Fruit fly (Drosophila melanogaster) whole organism, embryonic: Measurements from ENCODE around the gene CG11593.
A peak's percentile ranks its signal among the peaks of the same experiment; 100 is the strongest.

Experiments
- Adf1 ChIP-seq: fragments of 200-800 bp; sonication (Bioruptor generic); IDR thresholded peaks from 2 replicates; pipeline ENCODE4 v1.3.6; 2022; ENCODE audit warnings: missing biosample characterization, missing genetic modification characterization
- CG10147 ChIP-seq: fragments of 200-800 bp; sonication (Bioruptor generic); optimal IDR thresholded peaks from 2 replicates; lab custom pipeline; 2019; ENCODE audit warnings: missing biosample characterization, mild to moderate bottlenecking, missing genetic modification characterization, moderate library complexity
- CG10431 ChIP-seq: fragments of 200-800 bp; sonication (Bioruptor generic); optimal IDR thresholded peaks from 3 replicates; lab custom pipeline; 2018; ENCODE audit warnings: missing biosample characterization, mild to moderate bottlenecking, missing genetic modification characterization
- CG12219 ChIP-seq: fragments of 200-800 bp; sonication (Bioruptor generic); optimal IDR thresholded peaks from 3 replicates; lab custom pipeline; 2018; ENCODE audit warnings: missing biosample characterization, mild to moderate bottlenecking, missing genetic modification characterization
- CG12236 ChIP-seq: fragments of 200-800 bp; sonication (Bioruptor generic); optimal IDR thresholded peaks from 2 replicates; lab custom pipeline; 2016; ENCODE audit warnings: missing biosample characterization, missing genetic modification characterization
- CG1233 ChIP-seq: fragments of 200-800 bp; sonication (Bioruptor generic); optimal IDR thresholded peaks from 4 replicates; lab custom pipeline; 2018; ENCODE audit warnings: missing biosample characterization, mild to moderate bottlenecking, missing genetic modification characterization
- CG14441 ChIP-seq: fragments of 200-800 bp; sonication (Bioruptor generic); IDR thresholded peaks from 2 replicates; pipeline ENCODE4 v1.3.6; 2022; ENCODE audit warnings: missing biosample characterization, missing genetic modification characterization
- CG14965 ChIP-seq: fragments of 200-800 bp; sonication (Bioruptor generic); optimal IDR thresholded peaks from 2 replicates; lab custom pipeline; 2016; ENCODE audit warnings: missing biosample characterization, missing genetic modification characterization, borderline replicate concordance
- CG6254 ChIP-seq: fragments of 200-800 bp; sonication (Bioruptor generic); optimal IDR thresholded peaks from 3 replicates; lab custom pipeline; 2017; ENCODE audit warnings: mild to moderate bottlenecking, missing biosample characterization, missing genetic modification reagents, missing genetic modification characterization
- CG6765 ChIP-seq: fragments of 200-800 bp; sonication (Bioruptor generic); optimal IDR thresholded peaks from 3 replicates; lab custom pipeline; 2017; ENCODE audit warnings: missing biosample characterization, mild to moderate bottlenecking, missing genetic modification characterization
- CG6854 ChIP-seq: fragments of 200-800 bp; sonication (Bioruptor generic); optimal IDR thresholded peaks from 3 replicates; lab custom pipeline; 2017; ENCODE audit warnings: missing biosample characterization, mild to moderate bottlenecking, missing genetic modification characterization
- CG7271 ChIP-seq: fragments of 200-800 bp; sonication (Bioruptor generic); optimal IDR thresholded peaks from 2 replicates; lab custom pipeline; 2018; ENCODE audit warnings: missing biosample characterization, mild to moderate bottlenecking, missing genetic modification characterization, moderate library complexity
- CG7928 ChIP-seq: fragments of 200-800 bp; sonication (Bioruptor generic); optimal IDR thresholded peaks from 2 replicates; lab custom pipeline; 2017; ENCODE audit warnings: missing biosample characterization, mild to moderate bottlenecking, missing genetic modification characterization
- Camta ChIP-seq: fragments of 200-800 bp; sonication (Bioruptor generic); optimal IDR thresholded peaks from 2 replicates; lab custom pipeline; 2016; ENCODE audit warnings: missing biosample characterization, missing genetic modification characterization
- Hsf ChIP-seq: fragments of 200-800 bp; sonication (Bioruptor generic); optimal IDR thresholded peaks from 3 replicates; lab custom pipeline; 2016; ENCODE audit warnings: missing biosample characterization, missing genetic modification characterization
- Lpt ChIP-seq: fragments of >200 bp; optimal IDR thresholded peaks from 2 replicates; lab custom pipeline; 2018; ENCODE audit warnings: missing biosample characterization, missing genetic modification characterization
- Mes4 ChIP-seq: fragments of 200-800 bp; sonication (Bioruptor generic); optimal IDR thresholded peaks from 2 replicates; lab custom pipeline; 2016; ENCODE audit warnings: missing biosample characterization, missing genetic modification characterization
- NC2β ChIP-seq: fragments of 200-800 bp; sonication (Bioruptor generic); optimal IDR thresholded peaks from 2 replicates; lab custom pipeline; 2016; ENCODE audit warnings: missing biosample characterization, missing genetic modification characterization
- Opbp ChIP-seq: fragments of 200-800 bp; sonication (Bioruptor generic); IDR thresholded peaks from 3 replicates; pipeline ENCODE4 v1.3.6; 2022; ENCODE audit warnings: missing biosample characterization, missing genetic modification characterization; ENCODE audit not compliant: partially characterized antibody
- Sox100B ChIP-seq: fragments of 200-800 bp; sonication (Bioruptor generic); optimal IDR thresholded peaks from 3 replicates; lab custom pipeline; 2018; ENCODE audit warnings: missing biosample characterization, mild to moderate bottlenecking, missing genetic modification characterization
- Sry-β ChIP-seq: fragments of 200-800 bp; sonication (Bioruptor generic); optimal IDR thresholded peaks from 2 replicates; lab custom pipeline; 2018; ENCODE audit warnings: missing biosample characterization, mild to moderate bottlenecking, missing genetic modification characterization, moderate library complexity
- Tbp ChIP-seq: fragments of >200 bp; optimal IDR thresholded peaks from 2 replicates; lab custom pipeline; 2018; ENCODE audit warnings: missing biosample characterization, missing genetic modification characterization
- ab ChIP-seq: fragments of 200-800 bp; sonication (Bioruptor generic); optimal IDR thresholded peaks from 2 replicates; lab custom pipeline; 2016; ENCODE audit warnings: missing biosample characterization, missing genetic modification characterization
- al ChIP-seq: fragments of 200-800 bp; sonication (Bioruptor generic); IDR thresholded peaks from 2 replicates; pipeline ENCODE4 v1.3.6; 2022; ENCODE audit warnings: missing biosample characterization, missing genetic modification characterization
- az2 ChIP-seq: fragments of 200-800 bp; sonication (Bioruptor generic); optimal IDR thresholded peaks from 3 replicates; lab custom pipeline; 2016; ENCODE audit warnings: missing biosample characterization, missing genetic modification characterization
- bsh ChIP-seq, 2 experiments: fragments of 200-800 bp; sonication (Bioruptor generic); optimal IDR thresholded peaks; 2 replicates each; lab custom pipeline; 2017 to 2018; ENCODE audit warnings: mild to moderate bottlenecking in 2 of 2, missing biosample characterization in 2 of 2, missing genetic modification characterization in 2 of 2, moderate library complexity in 1 of 2
- cg ChIP-seq: fragments of 200-800 bp; sonication (Bioruptor generic); optimal IDR thresholded peaks from 3 replicates; lab custom pipeline; 2019; ENCODE audit warnings: missing biosample characterization, mild to moderate bottlenecking, missing genetic modification characterization, moderate library complexity
- crp ChIP-seq, 2 experiments: fragments of 200-800 bp; sonication (Bioruptor generic); optimal IDR thresholded peaks; 2 replicates in 1 of 2; 3 replicates in 1 of 2; lab custom pipeline; 2017; ENCODE audit warnings: missing biosample characterization in 2 of 2, missing genetic modification characterization in 2 of 2, mild to moderate bottlenecking in 1 of 2, moderate library complexity in 1 of 2
- eve ChIP-seq, 2 experiments: fragments of >200 bp; optimal IDR thresholded peaks; 2 replicates each; lab custom pipeline; 2017; ENCODE audit warnings: missing biosample characterization in 2 of 2, missing genetic modification characterization in 2 of 2
- exex ChIP-seq: fragments of 200-800 bp; sonication (Bioruptor generic); optimal IDR thresholded peaks from 4 replicates; lab custom pipeline; 2018; ENCODE audit warnings: missing biosample characterization, mild to moderate bottlenecking, missing genetic modification characterization, moderate library complexity
- grau ChIP-seq: fragments of 200-800 bp; optimal IDR thresholded peaks from 3 replicates; lab custom pipeline; 2019; ENCODE audit warnings: missing biosample characterization, mild to moderate bottlenecking, missing genetic modification characterization, moderate library complexity
- ham ChIP-seq: fragments of 200-800 bp; sonication (Bioruptor generic); IDR thresholded peaks from 2 replicates; pipeline ENCODE4 v1.3.6; 2022; ENCODE audit warnings: missing biosample characterization, missing genetic modification characterization
- hbn ChIP-seq: fragments of 200-800 bp; sonication (Bioruptor generic); IDR thresholded peaks from 2 replicates; pipeline ENCODE4 v1.3.6; 2022; ENCODE audit warnings: missing biosample characterization, missing genetic modification characterization; ENCODE audit not compliant: partially characterized antibody
- hkb ChIP-seq, 2 experiments: fragments of 200-800 bp in 1 of 2; fragments of >200 bp in 1 of 2; sonication (Bioruptor generic) in 1 of 2; IDR thresholded peaks in 1 of 2; optimal IDR thresholded peaks in 1 of 2; 2 replicates each; pipeline versions ENCODE4 v1.3.6 to Lab custom; 2017 to 2022; ENCODE audit warnings: missing biosample characterization in 1 of 2, missing genetic modification characterization in 1 of 2
- maf-S ChIP-seq: fragments of 200-800 bp; sonication (Bioruptor generic); optimal IDR thresholded peaks from 2 replicates; lab custom pipeline; 2016; ENCODE audit warnings: missing biosample characterization, missing genetic modification characterization
- nerfin-2 ChIP-seq: fragments of 200-800 bp; sonication (Bioruptor generic); IDR thresholded peaks from 2 replicates; pipeline ENCODE4 v1.3.6; 2022; ENCODE audit warnings: missing biosample characterization, missing genetic modification characterization; ENCODE audit not compliant: partially characterized antibody
- prd ChIP-seq, 3 experiments: fragments of >200 bp in 2 of 3; fragments of 200-800 bp in 1 of 3; sonication (Bioruptor generic) in 1 of 3; optimal IDR thresholded peaks in 2 of 3; IDR thresholded peaks in 1 of 3; 2 replicates in 2 of 3; 3 replicates in 1 of 3; pipeline versions ENCODE4 v1.3.6 to Lab custom; 2017 to 2022; ENCODE audit warnings: missing biosample characterization in 1 of 3, missing genetic modification characterization in 1 of 3
- pzg ChIP-seq: fragments of 200-800 bp; sonication (Bioruptor generic); optimal IDR thresholded peaks from 3 replicates; lab custom pipeline; 2018; ENCODE audit warnings: missing biosample characterization, mild to moderate bottlenecking, missing genetic modification characterization, moderate library complexity
- ro ChIP-seq: fragments of 200-800 bp; sonication (Bioruptor generic); IDR thresholded peaks from 2 replicates; pipeline ENCODE4 v1.3.6; 2022; ENCODE audit warnings: missing biosample characterization, missing genetic modification characterization
- schlank ChIP-seq: fragments of 200-800 bp; sonication (Bioruptor generic); optimal IDR thresholded peaks from 2 replicates; lab custom pipeline; 2018; ENCODE audit warnings: missing biosample characterization, mild to moderate bottlenecking, missing genetic modification characterization
- sens ChIP-seq: fragments of 200-800 bp; sonication (Bioruptor generic); peaks from one replicate; lab custom pipeline; 2016; ENCODE audit warnings: missing biosample characterization, missing genetic modification characterization
- sens-2 ChIP-seq: fragments of 200-800 bp; sonication (Bioruptor generic); IDR thresholded peaks from 2 replicates; pipeline ENCODE4 v1.3.6; 2022; ENCODE audit warnings: missing biosample characterization, missing genetic modification characterization
- shn ChIP-seq: fragments of 200-800 bp; sonication (Bioruptor generic); optimal IDR thresholded peaks from 3 replicates; lab custom pipeline; 2016; ENCODE audit warnings: missing biosample characterization, missing genetic modification characterization
- slou ChIP-seq: fragments of 200-800 bp; sonication (Bioruptor generic); optimal IDR thresholded peaks from 3 replicates; lab custom pipeline; 2016; ENCODE audit warnings: missing biosample characterization, missing genetic modification characterization
- stwl ChIP-seq: fragments of 200-800 bp; sonication (Bioruptor generic); optimal IDR thresholded peaks from 3 replicates; lab custom pipeline; 2018; ENCODE audit warnings: missing biosample characterization, mild to moderate bottlenecking, missing genetic modification characterization, moderate library complexity
- unc-4 ChIP-seq: fragments of 200-800 bp; sonication (Bioruptor generic); IDR thresholded peaks from 2 replicates; pipeline ENCODE4 v1.3.6; 2022; ENCODE audit warnings: missing biosample characterization, missing genetic modification characterization; ENCODE audit not compliant: partially characterized antibody
- vvl ChIP-seq: fragments of 200-800 bp; sonication (Bioruptor generic); IDR thresholded peaks from 2 replicates; pipeline ENCODE4 v1.3.6; 2022; ENCODE audit warnings: missing biosample characterization, missing genetic modification characterization
- wor ChIP-seq: fragments of 200-800 bp; sonication (Bioruptor generic); IDR thresholded peaks from 2 replicates; pipeline ENCODE4 v1.3.6; 2022; ENCODE audit warnings: missing biosample characterization, missing genetic modification characterization
- yki ChIP-seq: fragments of >200 bp; optimal IDR thresholded peaks from 3 replicates; lab custom pipeline; 2018

CG11593 gene

DNA sequence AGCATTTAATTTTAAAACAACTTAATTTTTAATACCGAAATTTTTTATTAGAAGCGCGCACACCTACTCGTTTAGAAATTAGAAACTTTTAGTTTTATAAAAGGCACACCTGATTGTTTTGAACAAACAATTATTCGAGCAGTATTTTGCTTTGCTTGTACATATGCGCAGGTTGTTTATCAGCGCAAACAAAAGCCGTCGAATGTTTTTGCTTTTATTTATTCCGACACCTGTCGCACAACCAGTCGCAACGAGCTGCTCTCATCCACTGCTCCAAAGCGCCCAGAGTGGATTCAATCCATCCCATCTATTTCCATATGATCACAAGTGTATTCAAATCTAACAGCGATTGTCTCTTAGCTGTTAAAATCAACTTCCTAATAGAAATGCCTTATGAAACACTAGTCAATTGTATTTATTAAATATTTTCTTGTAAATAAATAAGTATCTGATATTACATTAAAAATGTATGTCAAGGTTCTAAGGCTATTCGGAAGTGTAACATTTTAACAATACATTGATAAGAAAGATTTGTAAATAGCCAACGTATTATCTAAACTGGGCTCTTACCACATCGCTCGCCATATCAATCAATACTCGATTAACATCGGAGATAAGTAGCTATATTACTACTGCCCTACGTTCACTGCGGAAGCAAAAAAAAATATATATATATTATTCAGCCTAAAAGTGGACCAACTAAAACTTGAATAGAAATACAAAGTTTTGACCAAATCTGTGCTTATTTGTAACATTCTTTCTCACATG lies 14.4 kb downstream of the CG11593 start, which contains the start of gene CG11594 (continued):
- TF ChIP-seq Sry-β (GFP tag; lab: Kevin White, UChicago): no peak
- no peak for TF ChIP-seq CG1233
- peak; percentile 47; the same call in 1 of the 2 replicates for TF ChIP-seq CG14441 (GFP tag; lab: Robert Waterston, UW)
- TF ChIP-seq maf-S (GFP tag; lab: Kevin White, UChicago): no peak
- TF ChIP-seq eve (GFP tag; optimal IDR thresholded peaks at IDR 0.05; lab: Kevin White, UChicago): no peak
- TF ChIP-seq CG6765 (GFP tag; lab: Kevin White, UChicago): peak; percentile 39
- TF ChIP-seq al (GFP tag; lab: Robert Waterston, UW): no peak
- no peak for TF ChIP-seq CG6254 (GFP tag; lab: Kevin White, UChicago)
- TF ChIP-seq Camta (GFP tag; lab: Kevin White, UChicago): no peak
- peak; percentile 95 for TF ChIP-seq exex
- TF ChIP-seq Adf1 (GFP tag; lab: Robert Waterston, UW): no peak
- TF ChIP-seq Hsf: peak; percentile 2
- no peak for TF ChIP-seq Lpt (GFP tag; lab: Kevin White, UChicago)
- TF ChIP-seq hkb (optimal IDR thresholded peaks at IDR 0.05; lab: Kevin White, UChicago): no peak
- no peak for TF ChIP-seq hkb (GFP tag; IDR thresholded peaks at IDR 0.05; lab: Robert Waterston, UW)
- peak; percentile 44 for TF ChIP-seq schlank
- TF ChIP-seq stwl (tag; lab: Kevin White, UChicago): no peak
- TF ChIP-seq prd (optimal IDR thresholded peaks at IDR 0.05; lab: Kevin White, UChicago): no peak
- no peak for TF ChIP-seq prd (GFP tag; IDR thresholded peaks at IDR 0.05; lab: Robert Waterston, UW)
- TF ChIP-seq wor (GFP tag; lab: Robert Waterston, UW): no peak
- TF ChIP-seq vvl (GFP tag; lab: Robert Waterston, UW): peak; percentile 36
- TF ChIP-seq NC2β (GFP tag; lab: Kevin White, UChicago): no peak
- peak; percentile 7 for TF ChIP-seq CG6854
- no peak for TF ChIP-seq shn
- no peak for TF ChIP-seq az2 (GFP tag; lab: Kevin White, UChicago)
- TF ChIP-seq nerfin-2 (GFP tag; lab: Robert Waterston, UW): no peak
- TF ChIP-seq sens-2 (GFP tag; lab: Robert Waterston, UW): no peak
- TF ChIP-seq sens (GFP tag; lab: Kevin White, UChicago): peak; percentile 62
- TF ChIP-seq slou (GFP tag; lab: Kevin White, UChicago): no peak
- no peak for TF ChIP-seq bsh (GFP tag; optimal IDR thresholded peaks at IDR 0.05; lab: Kevin White, UChicago)
- TF ChIP-seq Mes4 (GFP tag; lab: Kevin White, UChicago): no peak
- peak; percentile 12 for TF ChIP-seq Sox100B (GFP tag; lab: Kevin White, UChicago)
- TF ChIP-seq Opbp (GFP tag; lab: Robert Waterston, UW): no peak
- TF ChIP-seq grau (tag; lab: Kevin White, UChicago): no peak
- no peak for TF ChIP-seq CG7271 (tag; lab: Kevin White, UChicago)
- no peak for TF ChIP-seq CG14965 (GFP tag; lab: Kevin White, UChicago)
- TF ChIP-seq yki (lab: Kevin White, UChicago): no peak
- TF ChIP-seq CG12236 (GFP tag; lab: Kevin White, UChicago): no peak
- no peak for TF ChIP-seq Tbp (GFP tag; lab: Kevin White, UChicago)
- TF ChIP-seq ab: no peak
- TF ChIP-seq CG12219 (GFP tag; lab: Kevin White, UChicago): no peak
- no peak for TF ChIP-seq CG10147 (GFP tag; lab: Kevin White, UChicago)
- TF ChIP-seq unc-4 (GFP tag; lab: Robert Waterston, UW): no peak
- no peak for TF ChIP-seq pzg
- TF ChIP-seq ro (GFP tag; lab: Robert Waterston, UW): no peak
- TF ChIP-seq cg (GFP tag; lab: Kevin White, UChicago): no peak
- TF ChIP-seq CG7928 (GFP tag; lab: Kevin White, UChicago): no peak
- TF ChIP-seq ham (GFP tag; lab: Robert Waterston, UW): no peak
- TF ChIP-seq crp (GFP tag; optimal IDR thresholded peaks at IDR 0.05; lab: Kevin White, UChicago): no peak
- TF ChIP-seq hbn: no peak
- TF ChIP-seq CG10431 (GFP tag; lab: Kevin White, UChicago): no peak
